Worm (Caenorhabditis elegans) whole organism, early embryonic: ENCODE measurements around the gene clec-144.

Experiments used
- B0310.2 ChIP-seq: sonication (generic microtip); optimal IDR thresholded peaks from 2 replicates; lab custom pipeline; 2016; ENCODE audit warnings: mild to moderate bottlenecking, missing genetic modification characterization, missing compliant biosample characterization
- F13C5.2 ChIP-seq: sonication (generic microtip); optimal IDR thresholded peaks from 2 replicates; lab custom pipeline; 2017; ENCODE audit warnings: mild to moderate bottlenecking, missing genetic modification characterization, inconsistent platforms, missing compliant biosample characterization
- aly-1 ChIP-seq: sonication (generic microtip); optimal IDR thresholded peaks from 2 replicates; lab custom pipeline; 2016; ENCODE audit warnings: missing genetic modification characterization, missing compliant biosample characterization
- ama-1 ChIP-seq: fragments of 150-350 bp; optimal IDR thresholded peaks from 2 replicates; lab custom pipeline; 2014
- ceh-13 ChIP-seq: fragments of 200-800 bp; sonication (Bioruptor generic); optimal IDR thresholded peaks from 2 replicates; lab custom pipeline; 2018; ENCODE audit warnings: mild to moderate bottlenecking, missing genetic modification characterization, missing compliant biosample characterization
- ceh-36 ChIP-seq: sonication (generic microtip); optimal IDR thresholded peaks from 2 replicates; lab custom pipeline; 2016; ENCODE audit warnings: missing genetic modification characterization, inconsistent platforms, missing compliant biosample characterization
- ets-7 ChIP-seq: sonication (generic microtip); optimal IDR thresholded peaks from 2 replicates; lab custom pipeline; 2016; ENCODE audit warnings: missing genotype, missing genetic modification characterization, missing compliant biosample characterization
- flt-1 ChIP-seq: fragments of 200-800 bp; sonication (Bioruptor generic); IDR thresholded peaks from 2 replicates; pipeline ENCODE4 v1.3.6; 2022; ENCODE audit warnings: missing genetic modification characterization, missing compliant biosample characterization
- hmbx-1 ChIP-seq: sonication (generic microtip); optimal IDR thresholded peaks from 2 replicates; lab custom pipeline; 2016; ENCODE audit warnings: mild to moderate bottlenecking, missing genetic modification characterization, missing compliant biosample characterization
- hmg-4 ChIP-seq: fragments of 200-800 bp; sonication (Bioruptor generic); optimal IDR thresholded peaks from 2 replicates; lab custom pipeline; 2018; ENCODE audit warnings: mild to moderate bottlenecking, missing genetic modification characterization, missing compliant biosample characterization
- hnd-1 ChIP-seq: sonication (generic microtip); optimal IDR thresholded peaks from 2 replicates; lab custom pipeline; 2016; ENCODE audit warnings: missing genetic modification characterization, missing compliant biosample characterization
- pes-1 ChIP-seq: fragments of 200-800 bp; sonication (Bioruptor generic); IDR thresholded peaks from 2 replicates; pipeline ENCODE4 v1.3.6; 2022; ENCODE audit warnings: missing genetic modification reagents, missing genetic modification characterization, missing compliant biosample characterization
- scrt-1 ChIP-seq: fragments of 200-800 bp; sonication (Bioruptor generic); IDR thresholded peaks from 2 replicates; pipeline ENCODE4 v1.3.6; 2022; ENCODE audit warnings: missing genetic modification characterization, missing compliant biosample characterization
- sea-1 ChIP-seq: fragments of 200-800 bp; sonication (Bioruptor generic); conservative IDR thresholded peaks from 2 replicates; pipeline ENCODE4 v1.3.6; 2022; ENCODE audit warnings: missing genetic modification characterization, missing compliant biosample characterization
- tbx-11 ChIP-seq: fragments of 200-800 bp; sonication (Bioruptor generic); IDR thresholded peaks from 2 replicates; pipeline ENCODE4 v1.3.6; 2022; ENCODE audit warnings: missing genetic modification characterization, missing compliant biosample characterization
- tbx-37 ChIP-seq: fragments of 200-800 bp; sonication (Bioruptor generic); conservative IDR thresholded peaks from 2 replicates; pipeline ENCODE4 v1.3.6; 2022; ENCODE audit warnings: missing genetic modification reagents, missing genetic modification characterization, missing compliant biosample characterization
- tra-4 ChIP-seq: sonication (generic microtip); optimal IDR thresholded peaks from 2 replicates; lab custom pipeline; 2017; ENCODE audit warnings: missing genetic modification characterization, missing compliant biosample characterization

The clec-144 gene

ce11 chrII:11832475-11832874 lies at the start of gene clec-144:
Gene clec-144 (minus strand): TSS chrII:11832575.
- TF ChIP-seq ceh-36 (tag; lab: Kevin White, UChicago), result no peak

ce11 chrII:11880456-11881353 lies 48.3 kb upstream of the clec-144 start:
- TF ChIP-seq ets-7, result no peak
- no peak for TF ChIP-seq tbx-37
- no peak for TF ChIP-seq ceh-13 (GFP tag; lab: Kevin White, UChicago)
- TF ChIP-seq ama-1 (lab: Kevin White, UChicago), result peak; percentile 88
- peak; percentile 29; the same call in 1 of the 2 replicates for TF ChIP-seq pes-1 (GFP tag; lab: Robert Waterston, UW)
- no peak for TF ChIP-seq hmg-4 (GFP tag; lab: Kevin White, UChicago)
- no peak for TF ChIP-seq B0310.2 (tag; lab: Kevin White, UChicago)
- no peak for TF ChIP-seq ceh-36 (tag; lab: Kevin White, UChicago)
- no peak for TF ChIP-seq hnd-1 (tag; lab: Kevin White, UChicago)
- TF ChIP-seq aly-1 (tag; lab: Kevin White, UChicago), result no peak

- TF ChIP-seq hmg-4 (GFP tag; lab: Kevin White, UChicago) (no peak), sea-1 (GFP tag; lab: Robert Waterston, UW) (0 out of 2 replicates have a peak, but pooled peaks have one; percentile 8), tra-4 (tag; lab: Kevin White, UChicago) (no peak), F13C5.2 (tag; lab: Kevin White, UChicago) (no peak), ama-1 (lab: Kevin White, UChicago) (no peak), ceh-36 (tag; lab: Kevin White, UChicago) (peak; percentile 8), B0310.2 (tag; lab: Kevin White, UChicago) (no peak)
These were observed 47.4 kb upstream of the clec-144 start for ce11 chrII:11879784-11880183.

ce11 chrII:11874674-11875198 lies 42.4 kb upstream of the clec-144 start, which contains the start of the genes npp-3 and top-2:
Gene npp-3 (minus strand): TSS chrII:11874788.
Gene top-2 (plus strand): TSS chrII:11875148.
- no peak for TF ChIP-seq B0310.2 (tag; lab: Kevin White, UChicago)
- no peak for TF ChIP-seq scrt-1 (GFP tag; lab: Robert Waterston, UW)
- no peak for TF ChIP-seq ets-7
- TF ChIP-seq hnd-1 (tag; lab: Kevin White, UChicago), result no peak
- no peak for TF ChIP-seq sea-1 (GFP tag; lab: Robert Waterston, UW)
- no peak for TF ChIP-seq tra-4 (tag; lab: Kevin White, UChicago)
- no peak for TF ChIP-seq ceh-13 (GFP tag; lab: Kevin White, UChicago)
- TF ChIP-seq F13C5.2 (tag; lab: Kevin White, UChicago), result peak; percentile 73
- no peak for TF ChIP-seq ama-1 (lab: Kevin White, UChicago)
- TF ChIP-seq hmg-4 (GFP tag; lab: Kevin White, UChicago), result peak; percentile 35

- TF ChIP-seq flt-1, result no peak
- no peak for TF ChIP-seq tbx-11
These were observed 36.5 kb upstream of the clec-144 start for ce11 chrII:11868893-11869292.

ce11 chrII:11868234-11868633 lies 35.9 kb upstream of the clec-144 start, which contains the start of gene col-84:
Gene col-84 (plus strand): TSS chrII:11868534.
- TF ChIP-seq hmg-4 (GFP tag; lab: Kevin White, UChicago) (no peak), hnd-1 (tag; lab: Kevin White, UChicago) (no peak), tbx-37 (no peak), F13C5.2 (tag; lab: Kevin White, UChicago) (no peak), aly-1 (tag; lab: Kevin White, UChicago) (no peak), ceh-13 (GFP tag; lab: Kevin White, UChicago) (no peak), ceh-36 (tag; lab: Kevin White, UChicago) (no peak), tra-4 (tag; lab: Kevin White, UChicago) (no peak), pes-1 (GFP tag; lab: Robert Waterston, UW) (no peak), flt-1 (no peak), tbx-11 (no peak), ets-7 (no peak), hmbx-1 (tag; lab: Kevin White, UChicago) (no peak), sea-1 (GFP tag; lab: Robert Waterston, UW) (no peak), scrt-1 (GFP tag; lab: Robert Waterston, UW) (no peak), B0310.2 (tag; lab: Kevin White, UChicago) (no peak), ama-1 (lab: Kevin White, UChicago) (no peak)

ce11 chrII:11865644-11866043 lies 33.3 kb upstream of the clec-144 start, which contains the start of gene K12D12.4:
Gene K12D12.4 (minus strand): TSS chrII:11865744.
- no peak for TF ChIP-seq pes-1 (GFP tag; lab: Robert Waterston, UW)
- TF ChIP-seq ceh-13 (GFP tag; lab: Kevin White, UChicago), result no peak
- TF ChIP-seq tbx-11, result no peak
- no peak for TF ChIP-seq F13C5.2 (tag; lab: Kevin White, UChicago)
- TF ChIP-seq ets-7, result no peak
- TF ChIP-seq hmbx-1 (tag; lab: Kevin White, UChicago), result no peak
- no peak for TF ChIP-seq B0310.2 (tag; lab: Kevin White, UChicago)
- TF ChIP-seq hnd-1 (tag; lab: Kevin White, UChicago), result no peak
- no peak for TF ChIP-seq sea-1 (GFP tag; lab: Robert Waterston, UW)
- TF ChIP-seq flt-1, result no peak
- no peak for TF ChIP-seq scrt-1 (GFP tag; lab: Robert Waterston, UW)
- TF ChIP-seq hmg-4 (GFP tag; lab: Kevin White, UChicago), result no peak
- no peak for TF ChIP-seq ceh-36 (tag; lab: Kevin White, UChicago)
- no peak for TF ChIP-seq tbx-37
- TF ChIP-seq ama-1 (lab: Kevin White, UChicago), result no peak
- TF ChIP-seq tra-4 (tag; lab: Kevin White, UChicago), result no peak
- no peak for TF ChIP-seq aly-1 (tag; lab: Kevin White, UChicago)
